Worm (Caenorhabditis elegans) whole organism, L2 larva: ENCODE results near the gene dmd-6.

Source experiments
- F13H6.1 ChIP-seq: sonication (generic microtip); optimal IDR thresholded peaks from 2 replicates; lab custom pipeline; 2016; ENCODE audit warnings: missing genetic modification characterization, missing compliant biosample characterization
- Y55F3AM.14 ChIP-seq: fragments of 200-800 bp; sonication (Bioruptor generic); optimal IDR thresholded peaks from 2 replicates; lab custom pipeline; 2018; ENCODE audit warnings: mild to moderate bottlenecking, missing genetic modification characterization, missing compliant biosample characterization
- alr-1 ChIP-seq: fragments of 150-350 bp; optimal IDR thresholded peaks from 2 replicates; lab custom pipeline; 2014; ENCODE audit warnings: missing biosample characterization, missing genetic modification characterization
- aly-2 ChIP-seq: fragments of 150-350 bp; optimal IDR thresholded peaks from 2 replicates; lab custom pipeline; 2014; ENCODE audit warnings: missing biosample characterization, missing genetic modification characterization
- blmp-1 ChIP-seq: sonication (generic microtip); optimal IDR thresholded peaks from 2 replicates; lab custom pipeline; 2017; ENCODE audit warnings: missing genetic modification characterization, mild to moderate bottlenecking, missing compliant biosample characterization, antibody characterized with exemption, moderate library complexity; ENCODE audit not compliant: insufficient read depth
- ceh-16 ChIP-seq: fragments of 150-350 bp; optimal IDR thresholded peaks from 2 replicates; lab custom pipeline; 2014; ENCODE audit warnings: missing biosample characterization, missing genetic modification characterization
- ceh-82 ChIP-seq: fragments of 150-350 bp; optimal IDR thresholded peaks from 2 replicates; lab custom pipeline; 2014; ENCODE audit warnings: missing biosample characterization, missing genetic modification characterization
- crh-2 ChIP-seq: sonication (generic microtip); optimal IDR thresholded peaks from 2 replicates; lab custom pipeline; 2017; ENCODE audit warnings: missing biosample characterization, missing genetic modification characterization
- dmd-4 ChIP-seq: sonication (generic microtip); optimal IDR thresholded peaks from 2 replicates; lab custom pipeline; 2017; ENCODE audit warnings: missing biosample characterization, missing genetic modification characterization
- egl-27 ChIP-seq: sonication (generic microtip); optimal IDR thresholded peaks from 3 replicates; lab custom pipeline; 2017; ENCODE audit warnings: missing biosample characterization, missing genetic modification reagents, missing genetic modification characterization
- elt-1 ChIP-seq: fragments of 150-350 bp; optimal IDR thresholded peaks from 2 replicates; lab custom pipeline; 2014; ENCODE audit warnings: missing biosample characterization, missing genetic modification characterization
- elt-3 ChIP-seq: sonication (generic microtip); optimal IDR thresholded peaks from 2 replicates; lab custom pipeline; 2017; ENCODE audit warnings: missing biosample characterization, missing genetic modification characterization
- fos-1 ChIP-seq: fragments of 150-350 bp; optimal IDR thresholded peaks from 2 replicates; lab custom pipeline; 2014; ENCODE audit warnings: missing biosample characterization, missing genetic modification characterization
- gmeb-1 ChIP-seq: fragments of 150-350 bp; optimal IDR thresholded peaks from 2 replicates; lab custom pipeline; 2014; ENCODE audit warnings: missing biosample characterization, missing genetic modification characterization
- lin-11 ChIP-seq: fragments of 150-350 bp; sonication (generic microtip); optimal IDR thresholded peaks from 2 replicates; lab custom pipeline; 2014; ENCODE audit warnings: missing biosample characterization, missing genetic modification characterization, inconsistent platforms, mixed read lengths
- lin-13 ChIP-seq: fragments of 150-350 bp; optimal IDR thresholded peaks from 2 replicates; lab custom pipeline; 2014; ENCODE audit warnings: missing biosample characterization, missing genetic modification reagents, missing genetic modification characterization
- lin-39 ChIP-seq: fragments of 150-350 bp; optimal IDR thresholded peaks from 2 replicates; lab custom pipeline; 2014; ENCODE audit warnings: missing biosample characterization, missing genetic modification reagents, missing genetic modification characterization
- lsy-2 ChIP-seq, 2 experiments: fragments of 150-350 bp in 1 of 2; sonication (generic microtip) in 1 of 2; optimal IDR thresholded peaks; 2 replicates each; lab custom pipeline; 2014 to 2017; ENCODE audit warnings: missing biosample characterization in 2 of 2, missing genetic modification characterization in 2 of 2
- mab-5 ChIP-seq: fragments of 150-350 bp; optimal IDR thresholded peaks from 2 replicates; lab custom pipeline; 2014; ENCODE audit warnings: missing biosample characterization, missing genetic modification characterization
- mbf-1 ChIP-seq: sonication (generic microtip); optimal IDR thresholded peaks from 2 replicates; lab custom pipeline; 2017; ENCODE audit warnings: missing biosample characterization, missing genetic modification characterization
- mdl-1 ChIP-seq, 2 experiments: fragments of 150-350 bp in 1 of 2; sonication (generic microtip) in 1 of 2; optimal IDR thresholded peaks; 2 replicates each; lab custom pipeline; 2017; ENCODE audit warnings: missing biosample characterization in 2 of 2, missing genetic modification characterization in 2 of 2
- nhr-10 ChIP-seq: sonication (generic microtip); optimal IDR thresholded peaks from 2 replicates; lab custom pipeline; 2017; ENCODE audit warnings: missing biosample characterization, missing genetic modification characterization
- nhr-11 ChIP-seq: fragments of 150-350 bp; optimal IDR thresholded peaks from 2 replicates; lab custom pipeline; 2014; ENCODE audit warnings: missing biosample characterization, missing genetic modification characterization
- nhr-12 ChIP-seq: fragments of 150-350 bp; optimal IDR thresholded peaks from 2 replicates; lab custom pipeline; 2014; ENCODE audit warnings: missing biosample characterization, missing genetic modification characterization
- nhr-129 ChIP-seq: fragments of 150-350 bp; optimal IDR thresholded peaks from 2 replicates; lab custom pipeline; 2014; ENCODE audit warnings: missing biosample characterization, missing genetic modification characterization
- nhr-21 ChIP-seq: fragments of 150-350 bp; optimal IDR thresholded peaks from 2 replicates; lab custom pipeline; 2014; ENCODE audit warnings: missing biosample characterization, missing genetic modification characterization
- nhr-23 ChIP-seq: fragments of 150-350 bp; optimal IDR thresholded peaks from 2 replicates; lab custom pipeline; 2014; ENCODE audit warnings: missing biosample characterization, missing genetic modification reagents, missing genetic modification characterization
- nhr-237 ChIP-seq: fragments of 150-350 bp; optimal IDR thresholded peaks from 2 replicates; lab custom pipeline; 2014; ENCODE audit warnings: missing biosample characterization, missing genetic modification characterization
- nhr-25 ChIP-seq: fragments of 150-350 bp; sonication (generic microtip); optimal IDR thresholded peaks from 3 replicates; lab custom pipeline; 2014; ENCODE audit warnings: missing biosample characterization, missing genetic modification characterization
- nhr-6 ChIP-seq: fragments of 150-350 bp; optimal IDR thresholded peaks from 2 replicates; lab custom pipeline; 2014; ENCODE audit warnings: missing biosample characterization, missing genetic modification characterization
- nhr-77 ChIP-seq: fragments of 150-350 bp; optimal IDR thresholded peaks from 2 replicates; lab custom pipeline; 2014; ENCODE audit warnings: missing biosample characterization, missing genetic modification characterization
- peb-1 ChIP-seq: fragments of 150-350 bp; optimal IDR thresholded peaks from 2 replicates; lab custom pipeline; 2014; ENCODE audit warnings: missing biosample characterization, missing genetic modification characterization
- sem-4 ChIP-seq: fragments of 150-350 bp; optimal IDR thresholded peaks from 2 replicates; lab custom pipeline; 2014; ENCODE audit warnings: missing biosample characterization, missing genetic modification reagents, missing genetic modification characterization
- skn-1 ChIP-seq: sonication (generic microtip); optimal IDR thresholded peaks from 2 replicates; lab custom pipeline; 2017; ENCODE audit warnings: missing biosample characterization, missing genetic modification characterization
- sma-3 ChIP-seq: sonication (generic microtip); optimal IDR thresholded peaks from 2 replicates; lab custom pipeline; 2016; ENCODE audit warnings: missing genetic modification reagents, missing genetic modification characterization, missing compliant biosample characterization
- sma-9 ChIP-seq, 2 experiments: fragments of 150-350 bp in 1 of 2; sonication (generic microtip) in 1 of 2; optimal IDR thresholded peaks; 2 replicates each; lab custom pipeline; 2014 to 2016; ENCODE audit warnings: missing genetic modification characterization in 2 of 2, mild to moderate bottlenecking in 1 of 2, missing biosample characterization in 1 of 2, missing compliant biosample characterization in 1 of 2, missing genetic modification reagents in 1 of 2, moderate library complexity in 1 of 2
- snpc-4 ChIP-seq: fragments of 150-350 bp; optimal IDR thresholded peaks from 2 replicates; lab custom pipeline; 2014; ENCODE audit warnings: missing biosample characterization, missing genetic modification characterization
- unc-39 ChIP-seq: fragments of 150-350 bp; optimal IDR thresholded peaks from 2 replicates; lab custom pipeline; 2014; ENCODE audit warnings: missing biosample characterization, missing genetic modification characterization
- unc-55 ChIP-seq: fragments of 150-350 bp; sonication (generic microtip); optimal IDR thresholded peaks from 3 replicates; lab custom pipeline; 2014; ENCODE audit warnings: missing biosample characterization, missing genetic modification reagents, missing genetic modification characterization
- unc-62 ChIP-seq: fragments of 150-350 bp; optimal IDR thresholded peaks from 2 replicates; lab custom pipeline; 2014; ENCODE audit warnings: missing biosample characterization, missing genetic modification reagents, missing genetic modification characterization
- zag-1 ChIP-seq: fragments of 150-350 bp; optimal IDR thresholded peaks from 2 replicates; lab custom pipeline; 2014; ENCODE audit warnings: missing biosample characterization, missing genetic modification characterization
- ztf-1 ChIP-seq: fragments of 200-800 bp; sonication (Bioruptor generic); conservative IDR thresholded peaks from 2 replicates; pipeline ENCODE4 v1.3.6; 2022; ENCODE audit warnings: missing genetic modification characterization, missing compliant biosample characterization
- ztf-11 ChIP-seq: sonication (generic microtip); optimal IDR thresholded peaks from 2 replicates; lab custom pipeline; 2017; ENCODE audit warnings: missing biosample characterization, missing genetic modification characterization
- ztf-4 ChIP-seq: fragments of 150-350 bp; optimal IDR thresholded peaks from 2 replicates; lab custom pipeline; 2014; ENCODE audit warnings: missing biosample characterization, missing genetic modification characterization

Gene dmd-6

ce11 chrIV:14608605-14609004 lies 7.8 kb upstream of the dmd-6 start:
- no peak for TF ChIP-seq unc-39
- no peak for TF ChIP-seq sma-9 (GFP tag; optimal IDR thresholded peaks at IDR 0.05; lab: Kevin White, UChicago)
- no peak for TF ChIP-seq sma-9 (tag; optimal IDR thresholded peaks at IDR 0.05; lab: Kevin White, UChicago)
- TF ChIP-seq, all 48 proteins: peak for 0

- TF ChIP-seq sma-3 (GFP tag; lab: Kevin White, UChicago) = peak; percentile 61
- peak; percentile 43 for TF ChIP-seq gmeb-1 (tag; lab: Kevin White, UChicago)
- TF ChIP-seq lin-11 (tag; lab: Kevin White, UChicago) = no peak
- TF ChIP-seq elt-3 (tag; lab: Kevin White, UChicago) = no peak
- peak; percentile 14 for TF ChIP-seq nhr-25 (tag; lab: Kevin White, UChicago)
- no peak for TF ChIP-seq nhr-10 (tag; lab: Kevin White, UChicago)
- no peak for TF ChIP-seq unc-39
- TF ChIP-seq nhr-11 (tag; lab: Kevin White, UChicago) = no peak
- TF ChIP-seq aly-2 (tag; lab: Kevin White, UChicago) = no peak
- peak; percentile 53 for TF ChIP-seq crh-2
- TF ChIP-seq ceh-82 (tag; lab: Kevin White, UChicago) = no peak
- TF ChIP-seq unc-55 (GFP tag; lab: Kevin White, UChicago) = no peak
- peak; percentile 84 for TF ChIP-seq sma-9 (GFP tag; optimal IDR thresholded peaks at IDR 0.05; lab: Kevin White, UChicago)
- no peak for TF ChIP-seq sma-9 (tag; optimal IDR thresholded peaks at IDR 0.05; lab: Kevin White, UChicago)
- peak; percentile 75 for TF ChIP-seq nhr-129 (tag; lab: Kevin White, UChicago)
- peak in 1 of 2 experiments; percentile 14 for TF ChIP-seq mdl-1 (tag; optimal IDR thresholded peaks at IDR 0.05; lab: Kevin White, UChicago)
- peak; percentile 74 for TF ChIP-seq fos-1 (tag; lab: Kevin White, UChicago)
- TF ChIP-seq Y55F3AM.14 (GFP tag; lab: Kevin White, UChicago) = no peak
- TF ChIP-seq elt-1 (tag; lab: Kevin White, UChicago) = no peak
- TF ChIP-seq F13H6.1 (tag; lab: Kevin White, UChicago) = peak; percentile 31
- TF ChIP-seq lsy-2 (tag; optimal IDR thresholded peaks at IDR 0.05; lab: Kevin White, UChicago) = peak in 1 of 2 experiments; percentile 38
Measured at ce11 chrIV:14609774-14610173, 6.6 kb upstream of the dmd-6 start.

ce11 chrIV:14610942-14611724 lies 5.3 kb upstream of the dmd-6 start:
- TF ChIP-seq snpc-4 (tag; lab: Kevin White, UChicago) (no peak), ztf-1 (no peak), nhr-237 (tag; lab: Kevin White, UChicago) (no peak), elt-1 (tag; lab: Kevin White, UChicago) (no peak), skn-1 (tag; lab: Kevin White, UChicago) (no peak), lsy-2 (tag; optimal IDR thresholded peaks at IDR 0.05; lab: Kevin White, UChicago) (peak in 1 of 2 experiments; percentile 58), gmeb-1 (tag; lab: Kevin White, UChicago) (peak; percentile 31), zag-1 (tag; lab: Kevin White, UChicago) (no peak), lin-13 (GFP tag; lab: Kevin White, UChicago) (peak; percentile 46), ztf-11 (no peak), egl-27 (tag; lab: Kevin White, UChicago) (peak; percentile 63), mab-5 (tag; lab: Kevin White, UChicago) (no peak), ceh-16 (tag; lab: Kevin White, UChicago) (peak; percentile 49), dmd-4 (no peak), peb-1 (tag; lab: Kevin White, UChicago) (peak; percentile 36), lin-39 (tag; lab: Kevin White, UChicago) (no peak), sma-9 (GFP tag; optimal IDR thresholded peaks at IDR 0.05; lab: Kevin White, UChicago) (peak; percentile 97), sma-9 (tag; optimal IDR thresholded peaks at IDR 0.05; lab: Kevin White, UChicago) (peak; percentile 26), blmp-1 (peak; percentile 86), mbf-1 (tag; lab: Kevin White, UChicago) (no peak), sem-4 (tag; lab: Kevin White, UChicago) (peak; percentile 32), F13H6.1 (tag; lab: Kevin White, UChicago) (peak; percentile 84), ztf-4 (no peak), nhr-6 (tag; lab: Kevin White, UChicago) (peak; percentile 13), fos-1 (tag; lab: Kevin White, UChicago) (peak; percentile 54), elt-3 (tag; lab: Kevin White, UChicago) (no peak), sma-3 (GFP tag; lab: Kevin White, UChicago) (peak; percentile 64), nhr-129 (tag; lab: Kevin White, UChicago) (peak; percentile 91), nhr-23 (tag; lab: Kevin White, UChicago) (no peak), nhr-25 (tag; lab: Kevin White, UChicago) (peak; percentile 83), nhr-21 (tag; lab: Kevin White, UChicago) (peak; percentile 86), crh-2 (peak; percentile 34), ceh-82 (tag; lab: Kevin White, UChicago) (no peak), nhr-12 (no peak), nhr-77 (tag; lab: Kevin White, UChicago) (no peak), mdl-1 (tag; optimal IDR thresholded peaks at IDR 0.05; lab: Kevin White, UChicago) (peak in 1 of 2 experiments; percentile 7), lin-11 (tag; lab: Kevin White, UChicago) (no peak), alr-1 (tag; lab: Kevin White, UChicago) (no peak), nhr-11 (tag; lab: Kevin White, UChicago) (peak; percentile 45), Y55F3AM.14 (GFP tag; lab: Kevin White, UChicago) (no peak), unc-62 (GFP tag; lab: Kevin White, UChicago) (no peak)
